Worm (Caenorhabditis elegans) whole organism, L3 larva: Measurements from ENCODE around the gene msp-77.

Experiments used
- R02D3.7 ChIP-seq: fragments of 150-350 bp; optimal IDR thresholded peaks from 2 replicates; lab custom pipeline; 2014; ENCODE audit warnings: missing biosample characterization, missing genetic modification characterization
- ZK546.5 ChIP-seq: sonication (generic microtip); optimal IDR thresholded peaks from 2 replicates; lab custom pipeline; 2017; ENCODE audit warnings: missing biosample characterization, missing genetic modification characterization
- aly-2 ChIP-seq: fragments of 150-350 bp; optimal IDR thresholded peaks from 2 replicates; lab custom pipeline; 2014; ENCODE audit warnings: missing biosample characterization, missing genetic modification characterization
- ama-1 ChIP-seq: fragments of 150-350 bp; optimal IDR thresholded peaks from 2 replicates; lab custom pipeline; 2018
- ceh-16 ChIP-seq: sonication (generic microtip); optimal IDR thresholded peaks from 2 replicates; lab custom pipeline; 2017; ENCODE audit warnings: missing biosample characterization, missing genetic modification characterization
- ceh-28 ChIP-seq: fragments of 150-350 bp; optimal IDR thresholded peaks from 2 replicates; lab custom pipeline; 2014; ENCODE audit warnings: missing biosample characterization, missing genetic modification reagents, missing genetic modification characterization
- ceh-82 ChIP-seq: fragments of 150-350 bp; optimal IDR thresholded peaks from 2 replicates; lab custom pipeline; 2014; ENCODE audit warnings: missing biosample characterization, missing genetic modification characterization
- ceh-9 ChIP-seq: sonication (generic microtip); optimal IDR thresholded peaks from 2 replicates; lab custom pipeline; 2018; ENCODE audit warnings: missing biosample characterization, missing genetic modification characterization
- daf-12 ChIP-seq: fragments of 150-350 bp; optimal IDR thresholded peaks from 2 replicates; lab custom pipeline; 2014; ENCODE audit warnings: missing biosample characterization, missing genetic modification reagents, missing genetic modification characterization
- egl-27 ChIP-seq: sonication (generic microtip); optimal IDR thresholded peaks from 4 replicates; lab custom pipeline; 2017; ENCODE audit warnings: missing biosample characterization, missing genetic modification reagents, missing genetic modification characterization
- egl-5 ChIP-seq: fragments of 150-350 bp; optimal IDR thresholded peaks from 2 replicates; lab custom pipeline; 2017; ENCODE audit warnings: missing biosample characterization, missing genetic modification reagents, missing genetic modification characterization, inconsistent platforms
- elt-1 ChIP-seq: fragments of 150-350 bp; optimal IDR thresholded peaks from 2 replicates; lab custom pipeline; 2014; ENCODE audit warnings: missing biosample characterization, missing genetic modification characterization
- elt-2 ChIP-seq: sonication (generic microtip); optimal IDR thresholded peaks from 2 replicates; lab custom pipeline; 2016; ENCODE audit warnings: missing genetic modification reagents, mild to moderate bottlenecking, missing genetic modification characterization, missing compliant biosample characterization
- elt-3 ChIP-seq, 3 experiments: fragments of 150-350 bp in 1 of 3; sonication (generic microtip) in 2 of 3; optimal IDR thresholded peaks; 2 replicates in 2 of 3; 4 replicates in 1 of 3; lab custom pipeline; 2014 to 2017; ENCODE audit warnings: missing biosample characterization in 3 of 3, missing genetic modification characterization in 3 of 3
- eor-1 ChIP-seq, 2 experiments: fragments of 150-350 bp; optimal IDR thresholded peaks; 2 replicates each; lab custom pipeline; 2014 to 2018; ENCODE audit warnings: missing biosample characterization in 2 of 2, missing genetic modification characterization in 2 of 2
- fkh-10 ChIP-seq: sonication (generic microtip); optimal IDR thresholded peaks from 2 replicates; lab custom pipeline; 2017; ENCODE audit warnings: missing biosample characterization, missing genetic modification reagents, missing genetic modification characterization
- fkh-2 ChIP-seq: fragments of 150-350 bp; optimal IDR thresholded peaks from 2 replicates; lab custom pipeline; 2014; ENCODE audit warnings: missing biosample characterization, missing genetic modification reagents, missing genetic modification characterization
- fos-1 ChIP-seq: fragments of 150-350 bp; optimal IDR thresholded peaks from 2 replicates; lab custom pipeline; 2014; ENCODE audit warnings: missing biosample characterization, missing genetic modification characterization
- hmg-11 ChIP-seq: sonication (generic microtip); optimal IDR thresholded peaks from 2 replicates; lab custom pipeline; 2016; ENCODE audit warnings: missing genetic modification characterization, missing compliant biosample characterization
- jun-1 ChIP-seq: fragments of 150-350 bp; optimal IDR thresholded peaks from 2 replicates; lab custom pipeline; 2014; ENCODE audit warnings: missing biosample characterization, missing genetic modification reagents, missing genetic modification characterization
- lin-15B ChIP-seq: fragments of 150-350 bp; optimal IDR thresholded peaks from 2 replicates; lab custom pipeline; 2014; ENCODE audit warnings: missing biosample characterization, missing genetic modification characterization
- lin-39 ChIP-seq: fragments of 150-350 bp; optimal IDR thresholded peaks from 2 replicates; lab custom pipeline; 2018; ENCODE audit warnings: missing biosample characterization, missing genetic modification reagents, missing genetic modification characterization
- lsy-12 ChIP-seq: sonication (generic microtip); optimal IDR thresholded peaks from 2 replicates; lab custom pipeline; 2016; ENCODE audit warnings: mild to moderate bottlenecking, missing genetic modification characterization, missing compliant biosample characterization
- mdl-1 ChIP-seq: fragments of 150-350 bp; optimal IDR thresholded peaks from 2 replicates; lab custom pipeline; 2014; ENCODE audit warnings: missing biosample characterization, missing genetic modification characterization
- mml-1 ChIP-seq: fragments of 150-350 bp; sonication (generic microtip); optimal IDR thresholded peaks from 3 replicates; lab custom pipeline; 2014; ENCODE audit warnings: missing biosample characterization, missing genetic modification characterization
- nfya-1 ChIP-seq: sonication (generic microtip); optimal IDR thresholded peaks from 2 replicates; lab custom pipeline; 2017; ENCODE audit warnings: missing genetic modification characterization, mild to moderate bottlenecking, missing compliant biosample characterization, antibody characterized with exemption, moderate library complexity; ENCODE audit not compliant: insufficient read depth
- nhr-11 ChIP-seq: fragments of 150-350 bp; optimal IDR thresholded peaks from 2 replicates; lab custom pipeline; 2014; ENCODE audit warnings: missing biosample characterization, missing genetic modification characterization
- nhr-12 ChIP-seq: fragments of 150-350 bp; optimal IDR thresholded peaks from 2 replicates; lab custom pipeline; 2014; ENCODE audit warnings: missing biosample characterization, missing genetic modification characterization
- nhr-23 ChIP-seq: fragments of 150-350 bp; optimal IDR thresholded peaks from 2 replicates; lab custom pipeline; 2014; ENCODE audit warnings: missing biosample characterization, missing genetic modification reagents, missing genetic modification characterization
- nhr-237 ChIP-seq: fragments of 150-350 bp; optimal IDR thresholded peaks from 2 replicates; lab custom pipeline; 2014; ENCODE audit warnings: missing biosample characterization, missing genetic modification characterization
- nhr-25 ChIP-seq: sonication (generic microtip); optimal IDR thresholded peaks from 2 replicates; lab custom pipeline; 2017; ENCODE audit warnings: missing biosample characterization, missing genetic modification characterization
- nhr-28 ChIP-seq: fragments of 150-350 bp; optimal IDR thresholded peaks from 2 replicates; lab custom pipeline; 2014; ENCODE audit warnings: missing biosample characterization, missing genetic modification characterization
- nhr-43 ChIP-seq: sonication (generic microtip); optimal IDR thresholded peaks from 2 replicates; lab custom pipeline; 2016; ENCODE audit warnings: mild to moderate bottlenecking, missing genetic modification characterization, missing compliant biosample characterization; ENCODE audit not compliant: poor library complexity, severe bottlenecking
- nhr-67 ChIP-seq: fragments of 150-350 bp; optimal IDR thresholded peaks from 2 replicates; lab custom pipeline; 2014; ENCODE audit warnings: missing biosample characterization, missing genetic modification characterization
- nhr-76 ChIP-seq: fragments of 150-350 bp; sonication (generic microtip); optimal IDR thresholded peaks from 5 replicates; lab custom pipeline; 2014; ENCODE audit warnings: missing biosample characterization, missing genetic modification characterization
- nhr-77 ChIP-seq: fragments of 150-350 bp; optimal IDR thresholded peaks from 2 replicates; lab custom pipeline; 2014; ENCODE audit warnings: missing biosample characterization, missing genetic modification characterization
- pha-4 ChIP-seq: fragments of 150-350 bp; optimal IDR thresholded peaks from 2 replicates; lab custom pipeline; 2014; ENCODE audit warnings: missing biosample characterization, missing genetic modification reagents, missing genetic modification characterization
- pqm-1 ChIP-seq: fragments of 150-350 bp; optimal IDR thresholded peaks from 2 replicates; lab custom pipeline; 2017; ENCODE audit warnings: missing biosample characterization, missing genetic modification characterization, inconsistent platforms
- sea-2 ChIP-seq: fragments of 150-350 bp; sonication (generic microtip); optimal IDR thresholded peaks from 4 replicates; lab custom pipeline; 2014; ENCODE audit warnings: missing biosample characterization, missing genetic modification reagents, missing genetic modification characterization
- skn-1 ChIP-seq: fragments of 150-350 bp; optimal IDR thresholded peaks from 2 replicates; lab custom pipeline; 2014; ENCODE audit warnings: missing biosample characterization, missing genetic modification characterization
- snpc-4 ChIP-seq: fragments of 150-350 bp; optimal IDR thresholded peaks from 2 replicates; lab custom pipeline; 2014; ENCODE audit warnings: missing biosample characterization, missing genetic modification characterization
- tbx-2 ChIP-seq: sonication (generic microtip); optimal IDR thresholded peaks from 2 replicates; lab custom pipeline; 2016; ENCODE audit warnings: mild to moderate bottlenecking, missing genetic modification characterization, missing compliant biosample characterization
- unc-39 ChIP-seq: sonication (generic microtip); optimal IDR thresholded peaks from 4 replicates; lab custom pipeline; 2017; ENCODE audit warnings: missing biosample characterization, missing genetic modification characterization
- unc-62 ChIP-seq: fragments of 150-350 bp; sonication (generic microtip); optimal IDR thresholded peaks from 4 replicates; lab custom pipeline; 2014; ENCODE audit warnings: missing biosample characterization, missing genetic modification reagents, missing genetic modification characterization
- zag-1 ChIP-seq: fragments of 150-350 bp; optimal IDR thresholded peaks from 2 replicates; lab custom pipeline; 2014; ENCODE audit warnings: missing biosample characterization, missing genetic modification characterization
- ztf-11 ChIP-seq: fragments of 150-350 bp; optimal IDR thresholded peaks from 2 replicates; lab custom pipeline; 2014; ENCODE audit warnings: missing biosample characterization, missing genetic modification characterization
- ztf-4 ChIP-seq: fragments of 150-350 bp; optimal IDR thresholded peaks from 2 replicates; lab custom pipeline; 2014; ENCODE audit warnings: missing biosample characterization, missing genetic modification characterization

The msp-77 gene

DNA sequence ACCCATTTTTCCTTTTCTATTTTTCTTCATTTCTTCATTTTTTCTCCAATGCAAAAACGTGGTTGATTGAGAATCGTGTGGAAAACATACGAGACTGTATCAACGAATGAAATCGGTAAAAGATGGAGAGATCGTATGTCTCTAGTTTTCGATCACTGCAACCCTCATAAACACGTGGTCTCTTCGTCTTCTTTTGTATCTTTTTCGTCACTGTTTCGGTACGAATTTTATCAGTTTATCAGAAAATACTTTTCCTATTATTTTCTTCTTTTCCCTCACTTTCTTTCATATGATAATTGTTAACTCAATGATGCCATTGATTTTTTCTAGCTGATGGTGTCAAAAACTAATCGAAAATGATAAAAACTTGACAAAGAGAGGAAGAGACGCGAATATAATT lies 18.8 kb upstream of the msp-77 start:
- TF ChIP-seq tbx-2 (tag; lab: Kevin White, UChicago): no peak
- TF ChIP-seq R02D3.7 (tag; lab: Kevin White, UChicago): no peak
- peak; percentile 50 for TF ChIP-seq pqm-1 (tag; lab: Kevin White, UChicago)
- peak; percentile 87 for TF ChIP-seq nhr-43 (tag; lab: Kevin White, UChicago)
- no peak for TF ChIP-seq egl-5 (tag; lab: Kevin White, UChicago)
- TF ChIP-seq aly-2 (tag; lab: Kevin White, UChicago): no peak
- no peak for TF ChIP-seq ceh-16 (tag; lab: Kevin White, UChicago)
- no peak for TF ChIP-seq ztf-4 (tag; lab: Kevin White, UChicago)
- no peak for TF ChIP-seq skn-1
- no peak for TF ChIP-seq egl-27 (tag; lab: Kevin White, UChicago)
- TF ChIP-seq pha-4 (tag; lab: Kevin White, UChicago): peak; percentile 53
- no peak for TF ChIP-seq nhr-11
- no peak for TF ChIP-seq lin-39
- no peak for TF ChIP-seq ztf-11 (tag; lab: Kevin White, UChicago)
- no peak for TF ChIP-seq unc-62 (GFP tag; lab: Kevin White, UChicago)
- TF ChIP-seq unc-39 (tag; lab: Kevin White, UChicago): no peak
- TF ChIP-seq lsy-12 (tag; lab: Kevin White, UChicago): no peak
- no peak for TF ChIP-seq elt-1 (tag; lab: Kevin White, UChicago)
- no peak for TF ChIP-seq fkh-10 (GFP tag; lab: Kevin White, UChicago)
- TF ChIP-seq ZK546.5 (tag; lab: Kevin White, UChicago): no peak
- TF ChIP-seq nhr-77 (tag; lab: Kevin White, UChicago): no peak
- no peak for TF ChIP-seq zag-1 (tag; lab: Kevin White, UChicago)
- TF ChIP-seq mml-1 (tag; lab: Kevin White, UChicago): no peak
- TF ChIP-seq jun-1 (tag; lab: Kevin White, UChicago): peak; percentile 70
- no peak for TF ChIP-seq daf-12
- TF ChIP-seq nhr-28 (tag; lab: Kevin White, UChicago): no peak
- TF ChIP-seq nhr-237 (tag; lab: Kevin White, UChicago): no peak
- TF ChIP-seq lin-15B (tag; lab: Kevin White, UChicago): no peak
- TF ChIP-seq fos-1 (tag; lab: Kevin White, UChicago): no peak
- no peak for TF ChIP-seq eor-1 (tag; optimal IDR thresholded peaks at IDR 0.05; lab: Kevin White, UChicago)
- no peak for TF ChIP-seq nhr-12 (tag; lab: Kevin White, UChicago)
- peak; percentile 81 for TF ChIP-seq elt-2 (tag; lab: Kevin White, UChicago)
- no peak for TF ChIP-seq ceh-82 (tag; lab: Kevin White, UChicago)
- TF ChIP-seq hmg-11 (tag; lab: Kevin White, UChicago): no peak
- TF ChIP-seq nfya-1 (tag; lab: Kevin White, UChicago): no peak
- TF ChIP-seq nhr-67 (tag; lab: Kevin White, UChicago): no peak
- no peak for TF ChIP-seq snpc-4 (tag; lab: Kevin White, UChicago)
- peak; percentile 17 for TF ChIP-seq nhr-76 (tag; lab: Kevin White, UChicago)
- no peak for TF ChIP-seq fkh-2 (tag; lab: Kevin White, UChicago)
- no peak for TF ChIP-seq sea-2 (GFP tag; lab: Kevin White, UChicago)
- TF ChIP-seq ceh-28 (tag; lab: Kevin White, UChicago): peak; percentile 14
- TF ChIP-seq elt-3 (tag; optimal IDR thresholded peaks at IDR 0.05; lab: Kevin White, UChicago): no peak
- no peak for TF ChIP-seq ceh-9
- TF ChIP-seq mdl-1 (tag; lab: Kevin White, UChicago): no peak
- peak; percentile 47 for TF ChIP-seq nhr-25
- no peak for TF ChIP-seq ama-1 (lab: Kevin White, UChicago)
- TF ChIP-seq nhr-23: peak; percentile 58
- TF ChIP-seq, all 47 proteins: peak for 9
